Worm (Caenorhabditis elegans): ENCODE data around the gene nlp-14.

nlp-14 gene

DNA sequence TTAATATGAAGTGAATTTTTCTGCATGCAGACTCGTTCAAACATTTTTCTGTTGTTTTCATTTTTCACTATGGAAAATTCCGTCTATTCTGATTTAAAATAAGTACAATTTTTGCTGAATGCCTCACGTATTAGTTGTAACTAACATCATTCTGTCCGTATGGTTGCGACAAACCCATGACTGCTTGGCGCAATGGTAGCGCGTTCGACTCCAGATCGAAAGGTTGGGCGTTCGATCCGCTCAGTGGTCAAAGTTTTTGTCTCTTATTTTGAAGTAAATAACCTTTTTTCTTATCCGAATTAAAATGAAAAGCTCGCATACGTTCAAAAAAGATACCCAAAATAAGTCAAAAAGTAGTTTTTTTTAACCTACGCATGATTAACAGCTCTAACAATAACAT lies 42.1 kb downstream of the nlp-14 start (continued):
- TF ChIP-seq ztf-22 (GFP tag; optimal IDR thresholded peaks at IDR 0.05) (no peak), zim-3 (tag; optimal IDR thresholded peaks at IDR 0.05) (no peak), snpc-4 (GFP tag; optimal IDR thresholded peaks at IDR 0.05) (peak; percentile 61), snpc-4 (tag; optimal IDR thresholded peaks at IDR 0.05) (no peak), chd-7 (tag; optimal IDR thresholded peaks at IDR 0.05) (no peak), ceh-27 (GFP tag; optimal IDR thresholded peaks at IDR 0.05) (no peak), akir-1 (GFP tag; optimal IDR thresholded peaks at IDR 0.05) (no peak), madf-3 (GFP tag; IDR thresholded peaks at IDR 0.05) (no peak), him-1 (tag; optimal IDR thresholded peaks at IDR 0.05) (peak; percentile 82), atf-7 (tag; optimal IDR thresholded peaks at IDR 0.05) (no peak), zfh-2 (GFP tag; conservative IDR thresholded peaks at IDR 0.05) (no peak), ztf-26 (tag; optimal IDR thresholded peaks at IDR 0.05) (no peak), let-607 (tag; optimal IDR thresholded peaks at IDR 0.05) (no peak), snpc-1.3 (tag; optimal IDR thresholded peaks at IDR 0.05; ENCODE audit: insufficient read depth) (peak; percentile 44), ceh-40 (GFP tag; IDR thresholded peaks at IDR 0.05) (no peak), dpff-1 (tag; optimal IDR thresholded peaks at IDR 0.05) (no peak), dpl-1 (GFP tag; optimal IDR thresholded peaks at IDR 0.05) (no peak), cebp-1 (GFP tag; IDR thresholded peaks at IDR 0.05) (no peak), cebp-1 (tag; optimal IDR thresholded peaks at IDR 0.05) (no peak), Y95B8A.8 (GFP tag; IDR thresholded peaks at IDR 0.05) (no peak), nfya-1 (tag; optimal IDR thresholded peaks at IDR 0.05; ENCODE audit: borderline replicate concordance, insufficient read depth) (no peak), nfyb-1 (GFP tag; IDR thresholded peaks at IDR 0.05) (no peak), tlf-1 (GFP tag; optimal IDR thresholded peaks at IDR 0.05) (no peak), D2030.7 (GFP tag; IDR thresholded peaks at IDR 0.05) (no peak), B0019.2 (GFP tag; conservative IDR thresholded peaks at IDR 0.05) (no peak), lin-40 (tag; optimal IDR thresholded peaks at IDR 0.05) (no peak), hrde-1 (tag; optimal IDR thresholded peaks at IDR 0.05; ENCODE audit: borderline replicate concordance) (no peak), Y53F4B.3 (GFP tag; IDR thresholded peaks at IDR 0.05) (no peak), C06A6.2 (GFP tag; conservative IDR thresholded peaks at IDR 0.05) (no peak), K11D2.4 (GFP tag; IDR thresholded peaks at IDR 0.05) (no peak), ztf-28 (GFP tag; IDR thresholded peaks at IDR 0.05) (no peak), tbp1 (GFP tag; optimal IDR thresholded peaks at IDR 0.05) (peak; percentile 89), F23B12.7 (tag; optimal IDR thresholded peaks at IDR 0.05; ENCODE audit: insufficient read depth) (no peak), nhr-120 (GFP tag; IDR thresholded peaks at IDR 0.05) (no peak), nhr-179 (tag; optimal IDR thresholded peaks at IDR 0.05) (no peak), lin-35 (GFP tag; optimal IDR thresholded peaks at IDR 0.05) (no peak), T26A5.8 (tag; optimal IDR thresholded peaks at IDR 0.05) (no peak), snpc-3.4 (tag; optimal IDR thresholded peaks at IDR 0.05) (peak; percentile 49), F10E7.11 (tag; optimal IDR thresholded peaks at IDR 0.05) (no peak), aptf-3 (GFP tag; IDR thresholded peaks at IDR 0.05) (no peak), F49E8.2 (tag; optimal IDR thresholded peaks at IDR 0.05; ENCODE audit: insufficient read depth) (no peak), xnd-1 (tag; optimal IDR thresholded peaks at IDR 0.05) (no peak), Y53G8AR.9 (GFP tag; conservative IDR thresholded peaks at IDR 0.05) (no peak), B0035.1 (tag; optimal IDR thresholded peaks at IDR 0.05) (no peak), ceh-79 (tag; optimal IDR thresholded peaks at IDR 0.05) (no peak), F39B2.1 (GFP tag; IDR thresholded peaks at IDR 0.05) (no peak), hsf-1 (GFP tag; IDR thresholded peaks at IDR 0.05) (no peak), T07F8.4 (tag; optimal IDR thresholded peaks at IDR 0.05) (no peak)

Data from whole organism, young adult.